Worm (Caenorhabditis elegans): ENCODE results near the gene R05G6.1.

- no peak for TF ChIP-seq dao-5 (tag; optimal IDR thresholded peaks at IDR 0.05)
- no peak for TF ChIP-seq him-1 (tag; optimal IDR thresholded peaks at IDR 0.05)
- TF ChIP-seq W03F9.2 (tag; optimal IDR thresholded peaks at IDR 0.05) = no peak
Measured at ce11 chrIV:7508850-7509249, 23.6 kb upstream of the R05G6.1 start.

Data from whole organism, L4/young adult.